Worm (Caenorhabditis elegans) whole organism, L2 larva: ENCODE results near the gene ZC13.1.

Experiments used
- ama-1 ChIP-seq: fragments of 150-350 bp; optimal IDR thresholded peaks from 2 replicates; lab custom pipeline; 2018; ENCODE audit warnings: inconsistent platforms
- elt-3 ChIP-seq: sonication (generic microtip); optimal IDR thresholded peaks from 2 replicates; lab custom pipeline; 2017; ENCODE audit warnings: missing biosample characterization, missing genetic modification characterization
- lin-13 ChIP-seq: fragments of 150-350 bp; optimal IDR thresholded peaks from 2 replicates; lab custom pipeline; 2014; ENCODE audit warnings: missing biosample characterization, missing genetic modification reagents, missing genetic modification characterization
- mdl-1 ChIP-seq, 2 experiments: fragments of 150-350 bp in 1 of 2; sonication (generic microtip) in 1 of 2; optimal IDR thresholded peaks; 2 replicates each; lab custom pipeline; 2017; ENCODE audit warnings: missing biosample characterization in 2 of 2, missing genetic modification characterization in 2 of 2
- nhr-25 ChIP-seq: fragments of 150-350 bp; sonication (generic microtip); optimal IDR thresholded peaks from 3 replicates; lab custom pipeline; 2014; ENCODE audit warnings: missing biosample characterization, missing genetic modification characterization
- nhr-77 ChIP-seq: fragments of 150-350 bp; optimal IDR thresholded peaks from 2 replicates; lab custom pipeline; 2014; ENCODE audit warnings: missing biosample characterization, missing genetic modification characterization
- unc-62 ChIP-seq: fragments of 150-350 bp; optimal IDR thresholded peaks from 2 replicates; lab custom pipeline; 2014; ENCODE audit warnings: missing biosample characterization, missing genetic modification reagents, missing genetic modification characterization

- TF ChIP-seq elt-3 (tag; lab: Kevin White, UChicago), result no peak
- no peak for TF ChIP-seq mdl-1 (tag; optimal IDR thresholded peaks at IDR 0.05; lab: Kevin White, UChicago)
- no peak for TF ChIP-seq lin-13 (GFP tag; lab: Kevin White, UChicago)
- TF ChIP-seq unc-62, result no peak
- TF ChIP-seq ama-1 (lab: Kevin White, UChicago), result no peak
- TF ChIP-seq nhr-77 (tag; lab: Kevin White, UChicago), result no peak
- no peak for TF ChIP-seq nhr-25 (tag; lab: Kevin White, UChicago)
Observed at ce11 chrX:828603-829002, 48.4 kb upstream of the ZC13.1 start, which contains the start of gene wdr-54.
